Fruit fly (Drosophila melanogaster) whole organism, prepupa: ENCODE data around the gene CG8188.
A peak's percentile ranks its signal among the peaks of the same experiment; 100 is the strongest.

Experiments used
- Blimp-1 ChIP-seq: fragments of 200-800 bp; sonication (Bioruptor generic); optimal IDR thresholded peaks from 3 replicates; lab custom pipeline; 2017; ENCODE audit warnings: missing biosample characterization, missing genetic modification characterization, mild to moderate bottlenecking, moderate library complexity, missing genetic modification reagents
- CG10631 ChIP-seq: fragments of 200-800 bp; sonication (Bioruptor generic); optimal IDR thresholded peaks from 2 replicates; lab custom pipeline; 2016; ENCODE audit warnings: missing biosample characterization, missing genetic modification characterization
- CG10669 ChIP-seq: fragments of 200-800 bp; sonication (Bioruptor generic); optimal IDR thresholded peaks from 3 replicates; lab custom pipeline; 2018; ENCODE audit warnings: missing biosample characterization, mild to moderate bottlenecking, missing genetic modification characterization, moderate library complexity
- CG11294 ChIP-seq: fragments of 200-800 bp; sonication (Bioruptor generic); IDR thresholded peaks from 2 replicates; pipeline ENCODE4 v1.3.6; 2022; ENCODE audit warnings: missing biosample characterization, missing genetic modification characterization
- CG11762 ChIP-seq: fragments of 200-800 bp; sonication (Bioruptor generic); optimal IDR thresholded peaks from 3 replicates; lab custom pipeline; 2016; ENCODE audit warnings: missing biosample characterization, missing genetic modification characterization; ENCODE audit not compliant: insufficient read depth
- CG11902 ChIP-seq: fragments of 200-800 bp; sonication (Bioruptor generic); optimal IDR thresholded peaks from 3 replicates; lab custom pipeline; 2016; ENCODE audit warnings: missing biosample characterization, missing genetic modification characterization
- CG15336 ChIP-seq: fragments of 200-800 bp; sonication (Bioruptor generic); IDR thresholded peaks from 2 replicates; pipeline ENCODE4 v1.3.6; 2022; ENCODE audit warnings: missing biosample characterization, missing genetic modification characterization
- CG1621 ChIP-seq: fragments of 200-800 bp; sonication (Bioruptor generic); optimal IDR thresholded peaks from 3 replicates; lab custom pipeline; 2018; ENCODE audit warnings: missing biosample characterization, mild to moderate bottlenecking, missing genetic modification characterization
- CG3032 ChIP-seq: fragments of 200-800 bp; optimal IDR thresholded peaks from 2 replicates; lab custom pipeline; 2019; ENCODE audit warnings: missing biosample characterization, mild to moderate bottlenecking, missing genetic modification characterization, moderate library complexity
- CG31627 ChIP-seq: fragments of 200-800 bp; sonication (Bioruptor generic); optimal IDR thresholded peaks from 3 replicates; lab custom pipeline; 2016; ENCODE audit warnings: missing biosample characterization, missing genetic modification characterization
- CG34406 ChIP-seq: fragments of 200-800 bp; sonication (Bioruptor generic); optimal IDR thresholded peaks from 3 replicates; lab custom pipeline; 2016; ENCODE audit warnings: missing biosample characterization, missing genetic modification characterization
- CG3919 ChIP-seq: fragments of 200-800 bp; sonication (Bioruptor generic); optimal IDR thresholded peaks from 3 replicates; lab custom pipeline; 2016; ENCODE audit warnings: missing biosample characterization, missing genetic modification characterization
- CG4318 ChIP-seq: fragments of 200-800 bp; sonication (Bioruptor generic); optimal IDR thresholded peaks from 3 replicates; lab custom pipeline; 2017; ENCODE audit warnings: missing biosample characterization, mild to moderate bottlenecking, missing genetic modification characterization
- CG6163 ChIP-seq: fragments of 200-800 bp; sonication (Bioruptor generic); IDR thresholded peaks from 3 replicates; pipeline ENCODE4 v1.3.6; 2022; ENCODE audit warnings: missing biosample characterization, missing genetic modification characterization
- CG6276 ChIP-seq: fragments of 200-800 bp; sonication (Bioruptor generic); optimal IDR thresholded peaks from 2 replicates; lab custom pipeline; 2017; ENCODE audit warnings: missing biosample characterization, mild to moderate bottlenecking, missing genetic modification characterization
- CG6792 ChIP-seq: fragments of 200-800 bp; sonication (Bioruptor generic); optimal IDR thresholded peaks from 3 replicates; lab custom pipeline; 2016; ENCODE audit warnings: missing biosample characterization, missing genetic modification characterization
- CG6808 ChIP-seq: fragments of 200-800 bp; sonication (Bioruptor generic); optimal IDR thresholded peaks from 3 replicates; lab custom pipeline; 2017; ENCODE audit warnings: missing biosample characterization, missing genetic modification characterization, mild to moderate bottlenecking, moderate library complexity, missing genetic modification reagents
- CG7368 ChIP-seq: fragments of 200-800 bp; sonication (Bioruptor generic); optimal IDR thresholded peaks from 3 replicates; lab custom pipeline; 2016; ENCODE audit warnings: missing biosample characterization, missing genetic modification characterization
- CG8119 ChIP-seq: fragments of 200-800 bp; sonication (Bioruptor generic); IDR thresholded peaks from 3 replicates; pipeline ENCODE4 v1.3.6; 2022; ENCODE audit warnings: missing biosample characterization, missing genetic modification characterization
- CG8319 ChIP-seq: fragments of 200-800 bp; sonication (Bioruptor generic); optimal IDR thresholded peaks from 3 replicates; lab custom pipeline; 2016; ENCODE audit warnings: missing biosample characterization, missing genetic modification characterization
- CG8632 ChIP-seq: fragments of 200-800 bp; sonication (Bioruptor generic); optimal IDR thresholded peaks from 3 replicates; lab custom pipeline; 2016; ENCODE audit warnings: missing biosample characterization, missing genetic modification characterization
- CG9139 ChIP-seq: fragments of 200-800 bp; sonication (Bioruptor generic); optimal IDR thresholded peaks from 3 replicates; lab custom pipeline; 2017; ENCODE audit warnings: missing biosample characterization, mild to moderate bottlenecking, missing genetic modification characterization
- Eip78C ChIP-seq: fragments of 200-800 bp; sonication (Bioruptor generic); peaks from one replicate; lab custom pipeline; 2016; ENCODE audit warnings: missing biosample characterization, missing genetic modification characterization
- Eip93F ChIP-seq: fragments of 200-800 bp; sonication (Bioruptor generic); optimal IDR thresholded peaks from 2 replicates; lab custom pipeline; 2016; ENCODE audit warnings: missing biosample characterization, mild to moderate bottlenecking, missing genetic modification characterization
- Ets21C ChIP-seq: fragments of 200-800 bp; sonication (Bioruptor generic); optimal IDR thresholded peaks from 3 replicates; lab custom pipeline; 2016; ENCODE audit warnings: missing biosample characterization, missing genetic modification characterization
- Ets96B ChIP-seq: fragments of 200-800 bp; optimal IDR thresholded peaks from 2 replicates; lab custom pipeline; 2019; ENCODE audit warnings: missing biosample characterization, mild to moderate bottlenecking, missing genetic modification characterization, moderate library complexity
- Gug ChIP-seq: fragments of 200-800 bp; sonication (Bioruptor generic); IDR thresholded peaks from 2 replicates; pipeline ENCODE4 v1.3.6; 2022; ENCODE audit warnings: missing biosample characterization, missing genetic modification characterization
- Hr38 ChIP-seq: sonication (Bioruptor generic); optimal IDR thresholded peaks from 2 replicates; lab custom pipeline; 2016; ENCODE audit warnings: missing biosample characterization, missing genetic modification characterization
- Hr4 ChIP-seq: fragments of 200-800 bp; sonication (Bioruptor generic); optimal IDR thresholded peaks from 3 replicates; lab custom pipeline; 2016; ENCODE audit warnings: missing biosample characterization, missing genetic modification characterization
- Lpt ChIP-seq: fragments of 200-800 bp; sonication (Bioruptor generic); optimal IDR thresholded peaks from 3 replicates; lab custom pipeline; 2016; ENCODE audit warnings: missing biosample characterization, missing genetic modification characterization
- Met ChIP-seq: fragments of 200-800 bp; sonication (Bioruptor generic); optimal IDR thresholded peaks from 3 replicates; lab custom pipeline; 2016; ENCODE audit warnings: missing biosample characterization, missing genetic modification characterization
- Smox ChIP-seq: fragments of 200-800 bp; sonication (Bioruptor generic); optimal IDR thresholded peaks from 3 replicates; lab custom pipeline; 2016; ENCODE audit warnings: missing biosample characterization, missing genetic modification characterization
- Sox102F ChIP-seq: fragments of 200-800 bp; sonication (Bioruptor generic); optimal IDR thresholded peaks from 2 replicates; lab custom pipeline; 2016; ENCODE audit warnings: missing biosample characterization, mild to moderate bottlenecking, missing genetic modification characterization
- Sox14 ChIP-seq: fragments of 200-800 bp; sonication (Bioruptor generic); optimal IDR thresholded peaks from 3 replicates; lab custom pipeline; 2016; ENCODE audit warnings: missing biosample characterization, missing genetic modification characterization
- Sox15 ChIP-seq: fragments of 200-800 bp; sonication (Bioruptor generic); optimal IDR thresholded peaks from 3 replicates; lab custom pipeline; 2016; ENCODE audit warnings: missing biosample characterization, missing genetic modification characterization
- achi ChIP-seq: fragments of 200-800 bp; sonication (Bioruptor generic); optimal IDR thresholded peaks from 3 replicates; lab custom pipeline; 2016; ENCODE audit warnings: missing biosample characterization, missing genetic modification characterization
- acj6 ChIP-seq: fragments of 200-800 bp; sonication (Bioruptor generic); optimal IDR thresholded peaks from 3 replicates; lab custom pipeline; 2016; ENCODE audit warnings: missing biosample characterization, missing genetic modification characterization
- cyc ChIP-seq: fragments of 200-800 bp; sonication (Bioruptor generic); optimal IDR thresholded peaks from 3 replicates; lab custom pipeline; 2016; ENCODE audit warnings: missing biosample characterization, missing genetic modification characterization
- dac ChIP-seq: fragments of 200-800 bp; sonication (Bioruptor generic); optimal IDR thresholded peaks from 2 replicates; lab custom pipeline; 2017; ENCODE audit warnings: missing biosample characterization, mild to moderate bottlenecking, missing genetic modification characterization
- dsx ChIP-seq: fragments of 200-800 bp; optimal IDR thresholded peaks from 3 replicates; lab custom pipeline; 2019; ENCODE audit warnings: missing biosample characterization, mild to moderate bottlenecking, missing genetic modification characterization, moderate library complexity; ENCODE audit not compliant: poor library complexity, severe bottlenecking
- eg ChIP-seq: fragments of 200-800 bp; sonication (Bioruptor generic); IDR thresholded peaks from 3 replicates; pipeline ENCODE4 v1.3.6; 2022; ENCODE audit warnings: missing biosample characterization, missing genetic modification characterization
- esn ChIP-seq: fragments of 200-800 bp; sonication (Bioruptor generic); optimal IDR thresholded peaks from 2 replicates; lab custom pipeline; 2016; ENCODE audit warnings: missing biosample characterization, mild to moderate bottlenecking, missing genetic modification characterization, moderate library complexity
- fd59A ChIP-seq: fragments of 200-800 bp; sonication (Bioruptor generic); optimal IDR thresholded peaks from 2 replicates; lab custom pipeline; 2017; ENCODE audit warnings: missing biosample characterization, mild to moderate bottlenecking, missing genetic modification characterization, missing genetic modification reagents
- fd85E ChIP-seq: fragments of 200-800 bp; sonication (Bioruptor generic); optimal IDR thresholded peaks from 3 replicates; lab custom pipeline; 2016; ENCODE audit warnings: missing biosample characterization, missing genetic modification characterization
- fkh ChIP-seq: fragments of 200-800 bp; sonication (Bioruptor generic); optimal IDR thresholded peaks from 3 replicates; lab custom pipeline; 2017; ENCODE audit warnings: missing biosample characterization, mild to moderate bottlenecking, missing genetic modification characterization, moderate library complexity
- lz ChIP-seq: fragments of 200-800 bp; sonication (Bioruptor generic); optimal IDR thresholded peaks from 3 replicates; lab custom pipeline; 2016; ENCODE audit warnings: missing biosample characterization, missing genetic modification characterization
- net ChIP-seq: fragments of 200-800 bp; sonication (Bioruptor generic); optimal IDR thresholded peaks from 3 replicates; lab custom pipeline; 2016; ENCODE audit warnings: missing biosample characterization, missing genetic modification characterization
- salr ChIP-seq, 2 experiments: fragments of 200-800 bp; sonication (Bioruptor generic); optimal IDR thresholded peaks; 3 replicates each; lab custom pipeline; 2016 to 2018; ENCODE audit warnings: missing biosample characterization in 2 of 2, missing genetic modification characterization in 2 of 2, mild to moderate bottlenecking in 1 of 2
- spab ChIP-seq: fragments of 200-800 bp; sonication (Bioruptor generic); optimal IDR thresholded peaks from 2 replicates; lab custom pipeline; 2017; ENCODE audit warnings: missing biosample characterization, mild to moderate bottlenecking, missing genetic modification characterization, missing genetic modification reagents
- ss ChIP-seq, 2 experiments: fragments of 200-800 bp; sonication (Bioruptor generic); optimal IDR thresholded peaks; 2 replicates in 1 of 2; 3 replicates in 1 of 2; lab custom pipeline; 2017 to 2018; ENCODE audit warnings: mild to moderate bottlenecking in 2 of 2, missing biosample characterization in 2 of 2, missing genetic modification characterization in 2 of 2, moderate library complexity in 1 of 2
- svp ChIP-seq: fragments of 200-800 bp; sonication (Bioruptor generic); peaks from one replicate; lab custom pipeline; 2016; ENCODE audit warnings: missing biosample characterization, missing genetic modification characterization
- topi ChIP-seq: fragments of 200-800 bp; sonication (Bioruptor generic); optimal IDR thresholded peaks from 3 replicates; lab custom pipeline; 2016; ENCODE audit warnings: missing biosample characterization, missing genetic modification characterization
- vri ChIP-seq: fragments of 200-800 bp; sonication (Bioruptor generic); optimal IDR thresholded peaks from 3 replicates; lab custom pipeline; 2016; ENCODE audit warnings: missing biosample characterization, mild to moderate bottlenecking, missing genetic modification characterization

The CG8188 gene

DNA sequence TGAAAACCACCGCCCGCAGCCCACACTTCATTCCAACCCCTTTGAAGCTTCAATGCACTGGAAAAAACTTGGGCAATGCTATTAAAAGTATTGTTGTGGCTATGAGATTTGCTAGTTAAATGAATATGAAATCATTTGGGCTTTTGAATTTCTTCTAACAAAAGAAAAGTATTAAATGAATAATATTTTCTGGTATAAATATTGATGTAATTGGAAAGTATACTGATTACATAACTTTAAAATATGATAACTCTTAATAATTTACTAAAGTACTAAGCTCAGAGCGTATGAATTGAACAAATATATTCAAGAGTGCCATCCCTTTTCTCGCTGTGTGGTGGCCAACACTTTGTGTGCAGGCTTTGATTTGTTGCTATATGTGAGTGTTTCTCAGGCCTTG is 10.1 kb downstream of the CG8188 start:
- TF ChIP-seq CG10631 (no peak), Lpt (GFP tag; lab: Kevin White, UChicago) (peak; percentile 19), eg (GFP tag; lab: Robert Waterston, UW) (peak; percentile 62; the same call in 2 of the 3 replicates), esn (GFP tag; lab: Kevin White, UChicago) (no peak), Smox (GFP tag; lab: Kevin White, UChicago) (no peak), CG6808 (GFP tag; lab: Kevin White, UChicago) (no peak), CG11294 (GFP tag; lab: Robert Waterston, UW) (no peak), CG11762 (no peak), CG34406 (GFP tag; lab: Kevin White, UChicago) (no peak), Met (no peak), CG15336 (GFP tag; lab: Robert Waterston, UW) (peak; percentile 57), CG9139 (GFP tag; lab: Kevin White, UChicago) (no peak), CG11902 (GFP tag; lab: Kevin White, UChicago) (no peak), CG6163 (GFP tag; lab: Robert Waterston, UW) (0 out of 3 replicates have a peak, but pooled peaks have one; percentile 30), CG7368 (GFP tag; lab: Kevin White, UChicago) (no peak), ss (GFP tag; optimal IDR thresholded peaks at IDR 0.05; lab: Kevin White, UChicago) (no peak), lz (GFP tag; lab: Kevin White, UChicago) (no peak), spab (no peak), Sox14 (GFP tag; lab: Kevin White, UChicago) (no peak), CG3919 (no peak), topi (GFP tag; lab: Kevin White, UChicago) (no peak), Sox15 (no peak), CG6792 (no peak), CG8119 (GFP tag; lab: Robert Waterston, UW) (0 out of 3 replicates have a peak, but pooled peaks have one; percentile 59), CG3032 (tag; lab: Kevin White, UChicago) (no peak), Gug (GFP tag; lab: Robert Waterston, UW) (no peak), Hr38 (no peak), cyc (no peak), salr (GFP tag; optimal IDR thresholded peaks at IDR 0.05; lab: Kevin White, UChicago) (peak in 1 of 2 experiments; percentile 45), acj6 (GFP tag; lab: Kevin White, UChicago) (no peak), Eip93F (no peak), Blimp-1 (GFP tag; lab: Kevin White, UChicago) (no peak), Hr4 (peak; percentile 60), CG31627 (no peak), Sox102F (no peak), achi (peak; percentile 7), CG6276 (GFP tag; lab: Kevin White, UChicago) (peak; percentile 64), CG10669 (GFP tag; lab: Kevin White, UChicago) (no peak), fkh (GFP tag; lab: Kevin White, UChicago) (no peak), CG4318 (GFP tag; lab: Kevin White, UChicago) (peak; percentile 21), Eip78C (GFP tag; lab: Kevin White, UChicago) (peak; percentile 51), CG8319 (GFP tag; lab: Kevin White, UChicago) (no peak), CG8632 (GFP tag; lab: Kevin White, UChicago) (no peak), svp (no peak), Ets21C (GFP tag; lab: Kevin White, UChicago) (no peak), fd85E (GFP tag; lab: Kevin White, UChicago) (no peak), fd59A (no peak), dac (GFP tag; lab: Kevin White, UChicago) (peak; percentile 8), vri (GFP tag; lab: Kevin White, UChicago) (no peak), net (peak; percentile 20), CG1621 (tag; lab: Kevin White, UChicago) (no peak), dsx (no peak), Ets96B (tag; lab: Kevin White, UChicago) (no peak)
